Worm (Caenorhabditis elegans) whole organism, L4 larva: Measurements from ENCODE around the gene npp-8.

ENCODE experiments used
- D1046.2 ChIP-seq: fragments of 200-800 bp; sonication (Bioruptor generic); IDR thresholded peaks from 2 replicates; pipeline ENCODE4 v1.3.6; 2022; ENCODE audit warnings: missing genetic modification characterization, missing compliant biosample characterization
- F44E2.7 ChIP-seq: fragments of 200-800 bp; sonication (Bioruptor generic); IDR thresholded peaks from 2 replicates; pipeline ENCODE4 v2.1.2; 2022; ENCODE audit warnings: missing genetic modification characterization, missing compliant biosample characterization
- T26A8.4 ChIP-seq: fragments of 200-800 bp; sonication (Bioruptor generic); IDR thresholded peaks from 2 replicates; pipeline ENCODE4 v1.3.6; 2022; ENCODE audit warnings: missing genetic modification characterization, missing compliant biosample characterization
- Y105C5A.15 ChIP-seq: fragments of 200-800 bp; sonication (Bioruptor generic); IDR thresholded peaks from 2 replicates; pipeline ENCODE4 v1.3.6; 2022; ENCODE audit warnings: missing genetic modification characterization, missing compliant biosample characterization
- Y48G9A.11 ChIP-seq: fragments of 200-800 bp; sonication (Bioruptor generic); IDR thresholded peaks from 2 replicates; pipeline ENCODE4 v1.3.6; 2022; ENCODE audit warnings: missing genetic modification reagents, missing genetic modification characterization, missing compliant biosample characterization
- ZK546.5 ChIP-seq, 2 experiments: sonication (generic microtip); optimal IDR thresholded peaks; 2 replicates each; lab custom pipeline; 2017; ENCODE audit warnings: missing biosample characterization in 2 of 2, missing genetic modification characterization in 2 of 2
- aha-1 ChIP-seq: fragments of 150-350 bp; peaks from one replicate; lab custom pipeline; 2014; ENCODE audit warnings: missing biosample characterization, missing genetic modification characterization
- aly-2 ChIP-seq: sonication (generic microtip); optimal IDR thresholded peaks from 2 replicates; lab custom pipeline; 2018; ENCODE audit warnings: missing biosample characterization, missing genetic modification characterization
- ama-1 ChIP-seq: fragments of 150-350 bp; optimal IDR thresholded peaks from 2 replicates; lab custom pipeline; 2014; ENCODE audit warnings: inconsistent platforms, mixed read lengths
- attf-4 ChIP-seq: sonication (generic microtip); optimal IDR thresholded peaks from 3 replicates; lab custom pipeline; 2017; ENCODE audit warnings: missing biosample characterization, missing genetic modification characterization
- ceh-20 ChIP-seq: fragments of 200-800 bp; sonication (Bioruptor generic); IDR thresholded peaks from 2 replicates; pipeline ENCODE4 v1.3.6; 2022; ENCODE audit warnings: missing genetic modification reagents, missing genetic modification characterization, missing compliant biosample characterization
- ceh-62 ChIP-seq: sonication (generic microtip); optimal IDR thresholded peaks from 2 replicates; lab custom pipeline; 2017; ENCODE audit warnings: missing biosample characterization, missing genetic modification characterization
- daf-16 ChIP-seq, 3 experiments: sonication (generic microtip); optimal IDR thresholded peaks; 2 replicates each; lab custom pipeline; 2016 to 2017; ENCODE audit warnings: missing genetic modification characterization in 3 of 3, missing genetic modification reagents in 3 of 3, mild to moderate bottlenecking in 2 of 3, missing compliant biosample characterization in 2 of 3, missing biosample characterization in 1 of 3, moderate library complexity in 1 of 3
- dmd-9 ChIP-seq: fragments of 200-800 bp; sonication (Bioruptor generic); IDR thresholded peaks from 2 replicates; pipeline ENCODE4 v1.3.6; 2022; ENCODE audit warnings: missing genetic modification reagents, missing genetic modification characterization, missing compliant biosample characterization
- egl-43 ChIP-seq: fragments of 200-800 bp; sonication (Bioruptor generic); IDR thresholded peaks from 2 replicates; pipeline ENCODE4 v1.3.6; 2022; ENCODE audit warnings: missing genetic modification reagents, missing genetic modification characterization, missing compliant biosample characterization
- fkh-10 ChIP-seq: fragments of 150-350 bp; optimal IDR thresholded peaks from 2 replicates; lab custom pipeline; 2014; ENCODE audit warnings: missing biosample characterization, missing genetic modification reagents, missing genetic modification characterization
- hlh-30 ChIP-seq: sonication (generic microtip); optimal IDR thresholded peaks from 2 replicates; lab custom pipeline; 2017; ENCODE audit warnings: antibody characterized with exemption, mild to moderate bottlenecking, missing genetic modification characterization, missing compliant biosample characterization; ENCODE audit not compliant: insufficient read depth
- jun-1 ChIP-seq: fragments of 150-350 bp; optimal IDR thresholded peaks from 2 replicates; lab custom pipeline; 2014; ENCODE audit warnings: missing biosample characterization, missing genetic modification reagents, missing genetic modification characterization
- lin-1 ChIP-seq: fragments of 200-800 bp; sonication (Bioruptor generic); IDR thresholded peaks from 2 replicates; pipeline ENCODE4 v1.3.6; 2022; ENCODE audit warnings: missing genetic modification reagents, missing genetic modification characterization, missing compliant biosample characterization
- lin-13 ChIP-seq: fragments of 150-350 bp; optimal IDR thresholded peaks from 2 replicates; lab custom pipeline; 2014; ENCODE audit warnings: missing biosample characterization, missing genetic modification reagents, missing genetic modification characterization
- lin-29 ChIP-seq: fragments of 200-800 bp; sonication (Bioruptor generic); IDR thresholded peaks from 2 replicates; pipeline ENCODE4 v1.3.6; 2022; ENCODE audit warnings: missing genetic modification reagents, missing genetic modification characterization, missing compliant biosample characterization
- lin-39 ChIP-seq: fragments of 150-350 bp; optimal IDR thresholded peaks from 2 replicates; lab custom pipeline; 2014; ENCODE audit warnings: missing biosample characterization, missing genetic modification reagents, missing genetic modification characterization
- lsy-2 ChIP-seq, 2 experiments: fragments of 150-350 bp in 1 of 2; sonication (generic microtip) in 1 of 2; optimal IDR thresholded peaks; 2 replicates each; lab custom pipeline; 2014 to 2017; ENCODE audit warnings: missing biosample characterization in 2 of 2, missing genetic modification characterization in 2 of 2
- madf-9 ChIP-seq: fragments of 200-800 bp; sonication (Bioruptor generic); conservative IDR thresholded peaks from 2 replicates; pipeline ENCODE4 v1.3.6; 2022; ENCODE audit warnings: missing genetic modification reagents, missing genetic modification characterization, missing compliant biosample characterization
- nhr-11 ChIP-seq: fragments of 150-350 bp; optimal IDR thresholded peaks from 2 replicates; lab custom pipeline; 2014; ENCODE audit warnings: missing biosample characterization, missing genetic modification characterization
- nhr-25 ChIP-seq: sonication (generic microtip); optimal IDR thresholded peaks from 2 replicates; lab custom pipeline; 2017; ENCODE audit warnings: missing genetic modification characterization, mild to moderate bottlenecking, missing compliant biosample characterization, antibody characterized with exemption, moderate library complexity, borderline replicate concordance; ENCODE audit not compliant: insufficient read depth
- nhr-42 ChIP-seq: fragments of 200-800 bp; sonication (Bioruptor generic); IDR thresholded peaks from 2 replicates; pipeline ENCODE4 v1.3.6; 2022; ENCODE audit warnings: missing genetic modification characterization, missing compliant biosample characterization
- pha-4 ChIP-seq, 2 experiments: fragments of 150-350 bp in 1 of 2; fragments of 200-800 bp in 1 of 2; sonication (Bioruptor generic) in 1 of 2; IDR thresholded peaks in 1 of 2; optimal IDR thresholded peaks in 1 of 2; 2 replicates each; pipeline versions ENCODE4 v1.3.6 to Lab custom; 2014 to 2022; ENCODE audit warnings: missing genetic modification characterization in 2 of 2, missing genetic modification reagents in 2 of 2, missing biosample characterization in 1 of 2, missing compliant biosample characterization in 1 of 2
- set-16 ChIP-seq: fragments of 200-800 bp; sonication (Bioruptor generic); IDR thresholded peaks from 2 replicates; pipeline ENCODE4 v1.3.6; 2022; ENCODE audit warnings: missing genetic modification reagents, missing genetic modification characterization, missing compliant biosample characterization
- skn-1 ChIP-seq: fragments of 150-350 bp; optimal IDR thresholded peaks from 2 replicates; lab custom pipeline; 2014; ENCODE audit warnings: missing biosample characterization, missing genetic modification characterization
- snpc-1.2 ChIP-seq: fragments of 200-800 bp; sonication (Bioruptor generic); IDR thresholded peaks from 2 replicates; pipeline ENCODE4 v1.3.6; 2022; ENCODE audit warnings: missing genetic modification reagents, missing genetic modification characterization, missing compliant biosample characterization
- tra-1 ChIP-seq: fragments of 200-800 bp; sonication (Bioruptor generic); IDR thresholded peaks from 2 replicates; pipeline ENCODE4 v1.3.6; 2022; ENCODE audit warnings: missing genetic modification reagents, missing genetic modification characterization, missing compliant biosample characterization
- unc-39 ChIP-seq: sonication (generic microtip); optimal IDR thresholded peaks from 2 replicates; lab custom pipeline; 2017; ENCODE audit warnings: missing biosample characterization, missing genetic modification characterization
- unc-62 ChIP-seq, 3 experiments: fragments of 150-350 bp in 1 of 3; sonication (generic microtip); optimal IDR thresholded peaks in 2 of 3; peaks in 1 of 3; 1 replicate in 1 of 3; 2 replicates in 2 of 3; lab custom pipeline; 2014 to 2017; ENCODE audit warnings: missing biosample characterization in 3 of 3, missing genetic modification characterization in 3 of 3, missing genetic modification reagents in 3 of 3, missing genotype in 1 of 3
- vab-7 ChIP-seq: fragments of 200-800 bp; sonication (Bioruptor generic); IDR thresholded peaks from 2 replicates; pipeline ENCODE4 v1.3.6; 2022; ENCODE audit warnings: missing genetic modification reagents, missing genetic modification characterization, missing compliant biosample characterization
- ztf-7 ChIP-seq: fragments of 150-350 bp; optimal IDR thresholded peaks from 2 replicates; lab custom pipeline; 2014; ENCODE audit warnings: missing biosample characterization, missing genetic modification characterization

npp-8 gene

ce11 chrIV:1595802-1596201 is at the start of gene npp-8 (continued):
- peak; percentile 57; the same call in 1 of the 2 replicates for TF ChIP-seq snpc-1.2 (GFP tag; lab: Robert Waterston, UW)

DNA sequence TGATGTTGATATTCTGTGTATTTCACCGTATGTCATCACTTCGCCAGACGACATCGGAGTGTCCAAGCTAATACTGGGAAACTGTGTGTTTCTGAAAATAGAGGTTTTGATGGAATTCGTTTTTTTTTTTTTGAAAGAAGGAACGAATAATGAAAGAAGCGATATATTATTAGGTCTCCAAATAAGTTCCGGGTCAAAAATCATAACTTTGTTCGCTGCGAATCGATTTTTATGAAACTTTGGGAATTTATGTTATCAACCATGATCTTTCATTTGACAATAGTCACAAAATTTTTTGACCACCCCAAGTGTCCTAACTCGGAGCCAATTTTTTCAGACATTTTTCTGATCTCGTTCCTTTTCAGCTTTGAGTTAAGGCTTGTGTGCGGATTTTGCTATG is 49.6 kb upstream of the npp-8 start, which contains the start of gene nhr-274:
nhr-274 (minus strand) TSS at position 101 of the 400 bp plus-strand sequence.
- 0 out of 2 replicates have a peak, but pooled peaks have one; percentile 5 for TF ChIP-seq D1046.2 (GFP tag; lab: Robert Waterston, UW)

DNA sequence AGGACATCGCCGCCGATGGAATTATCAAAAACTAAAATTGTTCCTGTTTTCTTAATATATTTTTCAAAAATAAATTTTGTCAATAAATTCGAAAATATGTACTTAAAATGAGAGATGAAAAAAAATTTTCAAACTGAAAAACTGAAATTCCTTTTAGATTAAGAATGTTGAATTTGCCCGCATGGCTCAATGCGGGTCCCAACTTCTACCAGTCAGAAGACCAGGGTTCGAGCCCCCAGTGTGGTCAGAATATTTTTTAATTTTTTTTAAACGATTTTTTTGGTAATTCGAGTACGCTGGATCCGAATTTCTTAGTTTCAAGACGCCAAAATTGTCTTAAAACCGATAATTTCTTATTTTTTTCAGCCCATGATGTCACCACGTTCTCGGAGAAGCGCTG is 41.7 kb upstream of the npp-8 start:
- TF ChIP-seq vab-7 (GFP tag; lab: Robert Waterston, UW) (peak; percentile 17; the same call in 1 of the 2 replicates), ama-1 (peak; percentile 13), daf-16 (GFP tag; optimal IDR thresholded peaks at IDR 0.05; lab: Kevin White, UChicago) (no peak), daf-16 (tag; optimal IDR thresholded peaks at IDR 0.05; lab: Kevin White, UChicago) (peak; percentile 4), pha-4 (GFP tag; IDR thresholded peaks at IDR 0.05; lab: Robert Waterston, UW) (peak; percentile 16; the same call in 1 of the 2 replicates), pha-4 (tag; optimal IDR thresholded peaks at IDR 0.05; lab: Kevin White, UChicago) (no peak), jun-1 (tag; lab: Kevin White, UChicago) (no peak), aly-2 (no peak), unc-62 (GFP tag; optimal IDR thresholded peaks at IDR 0.05 in 1 of 2; lab: Kevin White, UChicago) (peak in 1 of 2 experiments; percentile 36), unc-62 (tag; optimal IDR thresholded peaks at IDR 0.05; lab: Kevin White, UChicago) (no peak), egl-43 (no peak)

ce11 chrIV:1633445-1633844 is 37.8 kb upstream of the npp-8 start, which contains the start of gene Y41D4B.6:
Gene Y41D4B.6 (plus strand): TSS chrIV:1633745.
- peak; percentile 3 for TF ChIP-seq aha-1 (tag; lab: Kevin White, UChicago)
- no peak for TF ChIP-seq F44E2.7

DNA sequence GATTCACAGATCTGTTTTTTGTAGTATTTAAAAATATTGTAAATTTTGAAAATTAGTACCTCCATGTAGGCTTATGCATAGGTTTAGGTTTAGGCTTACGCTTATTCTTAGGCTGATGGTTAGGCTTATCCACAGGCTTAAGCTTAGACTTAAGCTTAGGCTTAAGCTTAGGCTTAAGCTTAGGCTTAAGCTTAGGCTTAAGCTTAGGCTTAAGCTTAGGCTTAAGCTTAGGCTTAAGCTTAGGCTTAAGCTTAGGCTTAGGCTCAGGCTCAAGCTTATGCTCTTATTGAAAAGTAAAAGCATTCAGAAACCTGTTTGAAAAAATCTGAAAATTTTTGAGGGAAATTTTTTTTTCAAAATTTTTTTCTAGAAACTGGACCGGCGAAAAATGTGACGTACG is 37.0 kb upstream of the npp-8 start:
- TF ChIP-seq skn-1 (tag; lab: Kevin White, UChicago) = no peak

DNA sequence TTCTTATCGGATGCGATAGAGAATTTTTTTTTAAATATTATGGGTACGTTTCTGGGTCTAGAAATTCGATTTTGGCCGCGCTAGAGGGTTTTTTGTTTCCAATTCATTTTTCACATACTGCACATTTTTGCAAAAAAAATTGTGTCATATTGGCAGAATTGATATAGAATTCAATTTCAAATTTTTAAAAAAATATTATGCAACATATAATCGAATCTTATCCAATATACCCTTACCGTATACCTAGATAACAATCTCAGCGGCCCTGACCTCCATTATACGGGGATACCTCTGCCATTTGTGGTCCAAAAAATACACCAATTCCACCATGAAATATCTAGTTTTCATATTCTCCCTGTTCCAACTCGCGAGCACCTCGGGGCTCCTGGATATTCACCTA is 36.0 kb upstream of the npp-8 start, which contains the start of gene cpg-24:
cpg-24 (plus strand) TSS at position 301 of the 400 bp plus-strand sequence.
- TF ChIP-seq F44E2.7 = no peak
- no peak for TF ChIP-seq T26A8.4 (GFP tag; lab: Robert Waterston, UW)
- no peak for TF ChIP-seq ztf-7
- TF ChIP-seq nhr-11 (tag; lab: Kevin White, UChicago) = no peak
- TF ChIP-seq ceh-62 (tag; lab: Kevin White, UChicago) = no peak
- TF ChIP-seq dmd-9 (GFP tag; lab: Robert Waterston, UW) = no peak
- TF ChIP-seq egl-43 = no peak
- no peak for TF ChIP-seq attf-4 (tag; lab: Kevin White, UChicago)
- TF ChIP-seq set-16 = no peak
- no peak for TF ChIP-seq nhr-25 (tag; lab: Kevin White, UChicago)
- no peak for TF ChIP-seq lsy-2 (tag; optimal IDR thresholded peaks at IDR 0.05; lab: Kevin White, UChicago)
- no peak for TF ChIP-seq fkh-10 (GFP tag; lab: Kevin White, UChicago)
- no peak for TF ChIP-seq hlh-30 (tag; lab: Kevin White, UChicago)

DNA sequence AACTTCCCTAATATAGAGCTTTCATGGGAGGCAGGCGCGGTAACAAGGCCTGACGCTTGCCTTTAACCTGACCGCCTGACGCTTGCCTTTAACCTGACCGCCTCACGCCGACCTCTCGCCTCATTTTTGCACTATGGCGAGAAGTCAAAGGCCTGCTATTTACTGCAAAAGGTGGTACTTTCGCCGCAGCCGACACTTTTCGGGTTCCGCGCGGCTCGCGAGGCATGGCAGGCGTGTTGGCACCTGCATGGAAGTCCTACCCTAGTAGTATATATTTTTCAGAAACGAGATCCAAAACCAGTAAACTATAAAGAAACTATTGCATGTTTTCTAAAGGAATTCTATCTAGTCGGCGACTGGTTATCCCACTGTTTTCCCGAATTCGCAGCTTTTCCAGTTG is 33.1 kb upstream of the npp-8 start:
- TF ChIP-seq lin-13 (no peak), Y48G9A.11 (GFP tag; lab: Robert Waterston, UW) (0 out of 2 replicates have a peak, but pooled peaks have one; percentile 16), set-16 (peak; percentile 61)
- TF ChIP-seq, all 104 proteins: peak for 2

DNA sequence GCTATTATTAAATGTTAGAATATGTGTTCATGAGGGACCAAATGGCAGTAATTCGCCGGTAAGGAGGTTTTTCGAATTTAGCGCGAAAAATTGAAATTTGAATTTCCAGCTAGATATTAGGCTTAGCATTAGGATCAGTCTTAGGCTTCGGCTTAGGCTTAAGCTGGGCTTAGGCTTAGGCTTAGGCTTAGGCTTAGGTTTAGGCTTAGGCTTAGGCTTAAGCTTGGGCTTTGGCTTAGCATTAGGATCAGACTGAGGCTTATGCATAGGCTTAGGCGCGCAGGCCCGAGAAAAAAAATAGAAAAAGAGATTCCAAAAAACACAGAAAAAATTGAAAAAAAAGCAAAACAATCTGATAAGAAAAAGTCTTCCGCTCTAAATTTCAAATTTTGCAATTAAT is 32.7 kb upstream of the npp-8 start:
- TF ChIP-seq F44E2.7 (no peak), ceh-20 (GFP tag; lab: Robert Waterston, UW) (no peak), nhr-25 (tag; lab: Kevin White, UChicago) (no peak), lin-29 (GFP tag; lab: Robert Waterston, UW) (no peak), Y105C5A.15 (GFP tag; lab: Robert Waterston, UW) (no peak), unc-39 (tag; lab: Kevin White, UChicago) (no peak), nhr-42 (GFP tag; lab: Robert Waterston, UW) (no peak), lin-1 (GFP tag; lab: Robert Waterston, UW) (no peak), dmd-9 (GFP tag; lab: Robert Waterston, UW) (no peak), madf-9 (GFP tag; lab: Robert Waterston, UW) (no peak), skn-1 (tag; lab: Kevin White, UChicago) (no peak), lin-39 (no peak), D1046.2 (GFP tag; lab: Robert Waterston, UW) (no peak), ZK546.5 (tag; optimal IDR thresholded peaks at IDR 0.05; lab: Kevin White, UChicago) (no peak), tra-1 (GFP tag; lab: Robert Waterston, UW) (no peak)
